Worm (Caenorhabditis elegans): ENCODE measurements around the gene odr-1.
A peak's percentile ranks its signal among the peaks of the same experiment; 100 is the strongest.

The odr-1 gene

ce11 chrX:13530015-13530778 is 20.6 kb downstream of the odr-1 start:
- TF ChIP-seq tbx-2 (tag; optimal IDR thresholded peaks at IDR 0.05) (no peak), pqm-1 (tag; optimal IDR thresholded peaks at IDR 0.05) (no peak), nhr-67 (tag; optimal IDR thresholded peaks at IDR 0.05) (no peak), lin-15B (tag; optimal IDR thresholded peaks at IDR 0.05) (no peak)

DNA sequence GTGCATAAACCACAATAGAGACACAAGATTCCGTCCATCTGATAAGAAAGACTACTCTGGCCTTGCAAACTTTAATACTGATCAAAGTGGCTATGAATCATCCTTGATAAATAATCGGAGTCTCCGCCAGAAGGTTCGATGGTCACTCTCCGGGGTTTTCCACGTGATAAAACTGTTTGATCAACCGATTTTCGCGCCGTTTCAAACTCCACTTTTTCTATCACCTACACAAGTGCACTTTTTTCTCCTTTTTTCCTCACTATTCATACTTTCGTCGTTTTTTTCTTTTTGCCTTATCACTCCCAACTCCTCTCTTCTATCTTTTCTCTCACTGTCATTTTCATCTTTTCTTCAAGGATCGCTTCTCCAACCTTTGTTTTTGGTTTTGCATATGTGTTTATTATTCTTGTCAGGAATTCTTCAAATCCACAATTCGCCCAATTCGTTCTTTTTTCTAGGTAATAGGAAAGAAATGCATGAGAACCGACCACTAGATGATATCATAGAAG is 22.1 kb downstream of the odr-1 start, which contains the start of gene F18H3.4:
TSS of gene F18H3.4 (plus strand) at position 459 of the 509 bp plus-strand sequence.
- TF ChIP-seq skn-1 (tag; optimal IDR thresholded peaks at IDR 0.05) (no peak), ztf-4 (tag; optimal IDR thresholded peaks at IDR 0.05) (no peak), ceh-9 (tag; optimal IDR thresholded peaks at IDR 0.05) (no peak), unc-39 (tag; optimal IDR thresholded peaks at IDR 0.05) (no peak), lsy-12 (tag; optimal IDR thresholded peaks at IDR 0.05) (no peak), pqm-1 (tag; optimal IDR thresholded peaks at IDR 0.05) (peak; percentile 99), R02D3.7 (tag; optimal IDR thresholded peaks at IDR 0.05) (no peak), jun-1 (tag; optimal IDR thresholded peaks at IDR 0.05) (peak; percentile 94), hmg-11 (tag; optimal IDR thresholded peaks at IDR 0.05) (peak; percentile 20), egl-5 (tag; optimal IDR thresholded peaks at IDR 0.05) (no peak), nhr-11 (tag; optimal IDR thresholded peaks at IDR 0.05) (no peak), nfya-1 (tag; optimal IDR thresholded peaks at IDR 0.05; ENCODE audit: insufficient read depth) (peak; percentile 19), mml-1 (tag; optimal IDR thresholded peaks at IDR 0.05) (no peak), nhr-43 (tag; optimal IDR thresholded peaks at IDR 0.05; ENCODE audit: poor library complexity, severe bottlenecking) (peak; percentile 29), sea-2 (GFP tag; optimal IDR thresholded peaks at IDR 0.05) (no peak), fos-1 (tag; optimal IDR thresholded peaks at IDR 0.05) (peak; percentile 90), eor-1 (tag; optimal IDR thresholded peaks at IDR 0.05) (no peak), nhr-28 (tag; optimal IDR thresholded peaks at IDR 0.05) (no peak), nhr-76 (tag; optimal IDR thresholded peaks at IDR 0.05) (no peak), ZK546.5 (tag; optimal IDR thresholded peaks at IDR 0.05) (no peak), elt-3 (tag; optimal IDR thresholded peaks at IDR 0.05) (peak in 1 of 3 experiments; percentile 27), ceh-28 (tag; optimal IDR thresholded peaks at IDR 0.05) (peak; percentile 30), ztf-11 (tag; optimal IDR thresholded peaks at IDR 0.05) (no peak), pha-4 (tag; optimal IDR thresholded peaks at IDR 0.05) (peak; percentile 65), elt-2 (tag; optimal IDR thresholded peaks at IDR 0.05) (peak; percentile 98), zag-1 (tag; optimal IDR thresholded peaks at IDR 0.05) (no peak), egl-27 (tag; optimal IDR thresholded peaks at IDR 0.05) (no peak), unc-62 (GFP tag; optimal IDR thresholded peaks at IDR 0.05) (no peak), nhr-23 (tag; optimal IDR thresholded peaks at IDR 0.05) (peak; percentile 34), mdl-1 (tag; optimal IDR thresholded peaks at IDR 0.05) (no peak)

ce11 chrX:13527347-13528092 is 23.3 kb downstream of the odr-1 start, which contains the start of gene pab-2:
pab-2 (minus strand) TSS chrX:13527415.
- peak; percentile 15 for TF ChIP-seq nhr-25 (tag; optimal IDR thresholded peaks at IDR 0.05)
- peak; percentile 73 for TF ChIP-seq jun-1 (tag; optimal IDR thresholded peaks at IDR 0.05)
- peak; percentile 57 for TF ChIP-seq tbx-2 (tag; optimal IDR thresholded peaks at IDR 0.05)
- no peak for TF ChIP-seq fkh-10 (GFP tag; optimal IDR thresholded peaks at IDR 0.05)
- TF ChIP-seq elt-3 (tag; optimal IDR thresholded peaks at IDR 0.05): peak in 1 of 3 experiments; percentile 33
- TF ChIP-seq ama-1 (optimal IDR thresholded peaks at IDR 0.05): no peak
- peak; percentile 42 for TF ChIP-seq mdl-1 (tag; optimal IDR thresholded peaks at IDR 0.05)
- peak; percentile 75 for TF ChIP-seq nhr-23 (tag; optimal IDR thresholded peaks at IDR 0.05)
- TF ChIP-seq nfya-1 (tag; optimal IDR thresholded peaks at IDR 0.05; ENCODE audit: insufficient read depth): peak; percentile 79
- TF ChIP-seq nhr-28 (tag; optimal IDR thresholded peaks at IDR 0.05): no peak
- no peak for TF ChIP-seq nhr-12 (tag; optimal IDR thresholded peaks at IDR 0.05)
- TF ChIP-seq ceh-9 (tag; optimal IDR thresholded peaks at IDR 0.05): no peak
- peak; percentile 62 for TF ChIP-seq lin-39 (tag; optimal IDR thresholded peaks at IDR 0.05)
- TF ChIP-seq eor-1 (tag; optimal IDR thresholded peaks at IDR 0.05): no peak
- no peak for TF ChIP-seq nhr-237 (tag; optimal IDR thresholded peaks at IDR 0.05)
- TF ChIP-seq unc-62 (GFP tag; optimal IDR thresholded peaks at IDR 0.05): no peak
- peak; percentile 6 for TF ChIP-seq egl-27 (tag; optimal IDR thresholded peaks at IDR 0.05)
- TF ChIP-seq nhr-77 (tag; optimal IDR thresholded peaks at IDR 0.05): peak; percentile 33
- TF ChIP-seq pha-4 (tag; optimal IDR thresholded peaks at IDR 0.05): peak; percentile 75
- no peak for TF ChIP-seq ztf-4 (tag; optimal IDR thresholded peaks at IDR 0.05)
- TF ChIP-seq ZK546.5 (tag; optimal IDR thresholded peaks at IDR 0.05): no peak
- no peak for TF ChIP-seq zag-1 (tag; optimal IDR thresholded peaks at IDR 0.05)
- TF ChIP-seq sea-2 (GFP tag; optimal IDR thresholded peaks at IDR 0.05): no peak
- no peak for TF ChIP-seq ceh-16 (tag; optimal IDR thresholded peaks at IDR 0.05)
- TF ChIP-seq nhr-67 (tag; optimal IDR thresholded peaks at IDR 0.05): no peak
- TF ChIP-seq snpc-4 (tag; optimal IDR thresholded peaks at IDR 0.05): peak; percentile 75
- no peak for TF ChIP-seq unc-39 (tag; optimal IDR thresholded peaks at IDR 0.05)
- no peak for TF ChIP-seq fkh-2 (tag; optimal IDR thresholded peaks at IDR 0.05)
- no peak for TF ChIP-seq daf-12 (tag; optimal IDR thresholded peaks at IDR 0.05)
- peak; percentile 34 for TF ChIP-seq R02D3.7 (tag; optimal IDR thresholded peaks at IDR 0.05)
- TF ChIP-seq skn-1 (tag; optimal IDR thresholded peaks at IDR 0.05): no peak
- no peak for TF ChIP-seq nhr-76 (tag; optimal IDR thresholded peaks at IDR 0.05)
- TF ChIP-seq ceh-28 (tag; optimal IDR thresholded peaks at IDR 0.05): peak; percentile 65
- peak; percentile 75 for TF ChIP-seq lsy-12 (tag; optimal IDR thresholded peaks at IDR 0.05)

Measured in whole organism, L3 larva.